Fruit fly (Drosophila melanogaster): ENCODE data around the gene CG14111.

DNA sequence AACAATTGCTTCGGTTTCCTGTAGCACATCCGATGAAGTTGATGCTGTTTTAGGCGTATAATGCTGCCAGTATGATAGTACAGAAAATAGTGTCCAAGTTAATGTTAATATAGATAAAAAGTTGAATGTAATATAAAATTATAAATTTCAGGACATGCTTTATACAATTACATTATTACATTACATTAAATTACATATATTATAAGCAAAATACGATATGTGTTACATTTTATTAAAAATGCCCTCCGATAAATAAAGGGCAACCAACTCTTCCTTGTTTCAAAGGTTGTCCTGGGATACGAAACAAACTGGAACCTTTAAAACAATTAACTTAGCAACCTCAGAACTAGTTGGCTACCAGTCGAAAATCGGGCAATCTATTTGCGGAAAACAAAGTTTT, 29.0 kb upstream of the CG14111 start, which contains the start of gene CG17687:
- TF ChIP-seq jim (GFP tag; optimal IDR thresholded peaks at IDR 0.05) = no peak
- no peak for TF ChIP-seq OdsH (GFP tag; optimal IDR thresholded peaks at IDR 0.05)
- TF ChIP-seq Dif (GFP tag; optimal IDR thresholded peaks at IDR 0.05; ENCODE audit: partially characterized antibody) = no peak
- no peak for TF ChIP-seq dmrt93B (GFP tag; optimal IDR thresholded peaks at IDR 0.05)
- TF ChIP-seq Myc (optimal IDR thresholded peaks at IDR 0.05) = no peak
- TF ChIP-seq usp (GFP tag; optimal IDR thresholded peaks at IDR 0.05) = no peak
- TF ChIP-seq psq (GFP tag; optimal IDR thresholded peaks at IDR 0.05) = no peak
- TF ChIP-seq GATAd (GFP tag; optimal IDR thresholded peaks at IDR 0.05) = no peak
- TF ChIP-seq br (GFP tag; optimal IDR thresholded peaks at IDR 0.05) = no peak
